Worm (Caenorhabditis elegans) whole organism, young adult: ENCODE data around the gene pho-5.

ENCODE experiments used
- C06A6.2 ChIP-seq: fragments of 200-800 bp; sonication (Bioruptor generic); conservative IDR thresholded peaks from 2 replicates; pipeline ENCODE4 v1.3.6; 2022; ENCODE audit warnings: missing genetic modification characterization, missing compliant biosample characterization
- D2030.7 ChIP-seq: fragments of 200-800 bp; sonication (Bioruptor generic); IDR thresholded peaks from 2 replicates; pipeline ENCODE4 v1.3.6; 2022; ENCODE audit warnings: missing genetic modification reagents, missing genetic modification characterization, missing compliant biosample characterization
- F10E7.11 ChIP-seq: sonication (generic microtip); optimal IDR thresholded peaks from 2 replicates; lab custom pipeline; 2017; ENCODE audit warnings: mild to moderate bottlenecking, missing genetic modification characterization, moderate library complexity, missing compliant biosample characterization
- Y53F4B.3 ChIP-seq: fragments of 200-800 bp; sonication (Bioruptor generic); IDR thresholded peaks from 2 replicates; pipeline ENCODE4 v1.3.6; 2022; ENCODE audit warnings: missing genetic modification reagents, missing genetic modification characterization, missing compliant biosample characterization
- aptf-3 ChIP-seq: fragments of 200-800 bp; sonication (Bioruptor generic); IDR thresholded peaks from 2 replicates; pipeline ENCODE4 v1.3.6; 2022; ENCODE audit warnings: missing genetic modification characterization, missing compliant biosample characterization
- athp-1 ChIP-seq: sonication (generic microtip); optimal IDR thresholded peaks from 2 replicates; lab custom pipeline; 2017; ENCODE audit warnings: mild to moderate bottlenecking, missing genetic modification characterization, missing compliant biosample characterization
- attf-5 ChIP-seq: fragments of 200-800 bp; sonication (Bioruptor generic); optimal IDR thresholded peaks from 2 replicates; lab custom pipeline; 2018; ENCODE audit warnings: mild to moderate bottlenecking, missing genetic modification characterization, missing compliant biosample characterization
- efl-1 ChIP-seq: fragments of 150-350 bp; optimal IDR thresholded peaks from 2 replicates; lab custom pipeline; 2014; ENCODE audit warnings: missing biosample characterization, missing genetic modification reagents, missing genetic modification characterization
- gei-17 ChIP-seq: fragments of 200-800 bp; sonication (Bioruptor generic); optimal IDR thresholded peaks from 2 replicates; lab custom pipeline; 2018; ENCODE audit warnings: mild to moderate bottlenecking, missing genetic modification characterization, missing compliant biosample characterization
- mcd-1 ChIP-seq: fragments of 200-800 bp; sonication (Bioruptor generic); IDR thresholded peaks from 2 replicates; pipeline ENCODE4 v1.3.6; 2022; ENCODE audit warnings: missing genetic modification reagents, missing genetic modification characterization, missing compliant biosample characterization
- ztf-18 ChIP-seq: sonication (generic microtip); optimal IDR thresholded peaks from 2 replicates; lab custom pipeline; 2016; ENCODE audit warnings: missing genotype, mild to moderate bottlenecking, missing genetic modification characterization, missing compliant biosample characterization
- ztf-26 ChIP-seq: sonication (generic microtip); optimal IDR thresholded peaks from 2 replicates; lab custom pipeline; 2017; ENCODE audit warnings: missing genetic modification characterization, missing compliant biosample characterization

DNA sequence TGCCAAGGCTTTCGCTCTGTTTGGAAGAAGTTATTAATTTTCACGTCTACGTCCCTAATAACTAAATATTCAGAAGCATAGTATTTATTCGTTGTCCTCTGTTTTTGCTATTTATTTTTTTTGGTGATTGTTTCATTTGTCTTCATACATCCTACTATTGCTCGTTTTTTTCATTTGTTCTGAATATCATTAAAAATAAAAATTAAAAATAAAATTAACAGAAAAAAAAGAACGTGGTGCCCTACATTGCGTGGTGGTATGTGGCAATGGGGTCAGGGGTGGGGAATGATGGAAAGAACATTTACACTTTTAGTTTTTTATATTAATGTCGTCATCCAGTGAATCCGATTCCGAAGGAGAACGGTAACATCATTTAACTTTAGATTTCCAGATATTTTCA lies 44.6 kb downstream of the pho-5 start, which contains the start of gene ztf-31:
- TF ChIP-seq attf-5 (no peak), ztf-18 (no peak), aptf-3 (GFP tag; lab: Robert Waterston, UW) (no peak), athp-1 (no peak), gei-17 (GFP tag; lab: Kevin White, UChicago) (no peak), mcd-1 (GFP tag; lab: Robert Waterston, UW) (no peak), D2030.7 (GFP tag; lab: Robert Waterston, UW) (no peak), Y53F4B.3 (GFP tag; lab: Robert Waterston, UW) (no peak), F10E7.11 (tag; lab: Kevin White, UChicago) (no peak), efl-1 (GFP tag; lab: Kevin White, UChicago) (no peak), C06A6.2 (GFP tag; lab: Robert Waterston, UW) (no peak), ztf-26 (tag; lab: Kevin White, UChicago) (no peak)
